Fruit fly (Drosophila melanogaster): ENCODE data around the gene Taf3.

dm6 chr4:411513-411912, 55.1 kb downstream of the Taf3 start:
- TF ChIP-seq CG11902 (GFP tag; optimal IDR thresholded peaks at IDR 0.05) (no peak), CG6792 (GFP tag; optimal IDR thresholded peaks at IDR 0.05) (no peak), CG6808 (GFP tag; optimal IDR thresholded peaks at IDR 0.05) (no peak), CG9139 (GFP tag; optimal IDR thresholded peaks at IDR 0.05) (no peak), salr (GFP tag; optimal IDR thresholded peaks at IDR 0.05) (no peak), Met (GFP tag; optimal IDR thresholded peaks at IDR 0.05) (no peak), Hr38 (GFP tag; optimal IDR thresholded peaks at IDR 0.05) (no peak), dac (GFP tag; optimal IDR thresholded peaks at IDR 0.05) (no peak), esn (GFP tag; optimal IDR thresholded peaks at IDR 0.05) (peak; percentile 8), topi (GFP tag; optimal IDR thresholded peaks at IDR 0.05) (no peak), lz (GFP tag; optimal IDR thresholded peaks at IDR 0.05) (no peak)
